Worm (Caenorhabditis elegans) whole organism, L4 larva: ENCODE measurements around the gene poml-1.

ENCODE experiments used
- F26F4.8 ChIP-seq: fragments of 200-800 bp; sonication (Bioruptor generic); conservative IDR thresholded peaks from 2 replicates; pipeline ENCODE4 v1.3.6; 2022; ENCODE audit warnings: missing genetic modification characterization, missing compliant biosample characterization
- T26A8.4 ChIP-seq: fragments of 200-800 bp; sonication (Bioruptor generic); IDR thresholded peaks from 2 replicates; pipeline ENCODE4 v1.3.6; 2022; ENCODE audit warnings: missing genetic modification characterization, missing compliant biosample characterization
- ZK546.5 ChIP-seq, 2 experiments: sonication (generic microtip); optimal IDR thresholded peaks; 2 replicates each; lab custom pipeline; 2017; ENCODE audit warnings: missing biosample characterization in 2 of 2, missing genetic modification characterization in 2 of 2
- ama-1 ChIP-seq: fragments of 150-350 bp; optimal IDR thresholded peaks from 2 replicates; lab custom pipeline; 2014; ENCODE audit warnings: inconsistent platforms, mixed read lengths
- attf-4 ChIP-seq: sonication (generic microtip); optimal IDR thresholded peaks from 3 replicates; lab custom pipeline; 2017; ENCODE audit warnings: missing biosample characterization, missing genetic modification characterization
- ceh-20 ChIP-seq: fragments of 200-800 bp; sonication (Bioruptor generic); IDR thresholded peaks from 2 replicates; pipeline ENCODE4 v1.3.6; 2022; ENCODE audit warnings: missing genetic modification reagents, missing genetic modification characterization, missing compliant biosample characterization
- ceh-28 ChIP-seq: fragments of 150-350 bp; optimal IDR thresholded peaks from 2 replicates; lab custom pipeline; 2014; ENCODE audit warnings: missing biosample characterization, missing genetic modification reagents, missing genetic modification characterization
- ceh-32 ChIP-seq: sonication (generic microtip); optimal IDR thresholded peaks from 2 replicates; lab custom pipeline; 2016; ENCODE audit warnings: mild to moderate bottlenecking, missing genetic modification characterization, missing compliant biosample characterization; ENCODE audit not compliant: poor library complexity
- ceh-62 ChIP-seq: sonication (generic microtip); optimal IDR thresholded peaks from 2 replicates; lab custom pipeline; 2017; ENCODE audit warnings: missing biosample characterization, missing genetic modification characterization
- ces-1 ChIP-seq: fragments of 150-350 bp; sonication (generic microtip); optimal IDR thresholded peaks from 4 replicates; lab custom pipeline; 2014; ENCODE audit warnings: missing biosample characterization, missing genetic modification reagents, missing genetic modification characterization
- daf-8 ChIP-seq: fragments of 200-800 bp; sonication (Bioruptor generic); IDR thresholded peaks from 2 replicates; pipeline ENCODE4 v1.3.6; 2022; ENCODE audit warnings: missing genetic modification characterization, missing compliant biosample characterization
- dmd-8 ChIP-seq: fragments of 200-800 bp; sonication (Bioruptor generic); IDR thresholded peaks from 2 replicates; pipeline ENCODE4 v1.3.6; 2022; ENCODE audit warnings: missing genetic modification characterization, missing compliant biosample characterization
- dmd-9 ChIP-seq: fragments of 200-800 bp; sonication (Bioruptor generic); IDR thresholded peaks from 2 replicates; pipeline ENCODE4 v1.3.6; 2022; ENCODE audit warnings: missing genetic modification reagents, missing genetic modification characterization, missing compliant biosample characterization
- dpl-1 ChIP-seq: fragments of 150-350 bp; optimal IDR thresholded peaks from 2 replicates; lab custom pipeline; 2014; ENCODE audit warnings: missing biosample characterization, missing genetic modification reagents, missing genetic modification characterization
- duxl-1 ChIP-seq: sonication (generic microtip); optimal IDR thresholded peaks from 2 replicates; lab custom pipeline; 2016; ENCODE audit warnings: mild to moderate bottlenecking, missing genetic modification characterization, moderate library complexity, missing compliant biosample characterization; ENCODE audit not compliant: poor library complexity
- egl-43 ChIP-seq: fragments of 200-800 bp; sonication (Bioruptor generic); IDR thresholded peaks from 2 replicates; pipeline ENCODE4 v1.3.6; 2022; ENCODE audit warnings: missing genetic modification reagents, missing genetic modification characterization, missing compliant biosample characterization
- gei-8 ChIP-seq: fragments of 200-800 bp; sonication (Bioruptor generic); optimal IDR thresholded peaks from 2 replicates; lab custom pipeline; 2018; ENCODE audit warnings: mild to moderate bottlenecking, missing genetic modification characterization, missing compliant biosample characterization
- hlh-30 ChIP-seq: sonication (generic microtip); optimal IDR thresholded peaks from 2 replicates; lab custom pipeline; 2017; ENCODE audit warnings: antibody characterized with exemption, mild to moderate bottlenecking, missing genetic modification characterization, missing compliant biosample characterization; ENCODE audit not compliant: insufficient read depth
- jun-1 ChIP-seq: fragments of 150-350 bp; optimal IDR thresholded peaks from 2 replicates; lab custom pipeline; 2014; ENCODE audit warnings: missing biosample characterization, missing genetic modification reagents, missing genetic modification characterization
- lin-13 ChIP-seq: fragments of 150-350 bp; optimal IDR thresholded peaks from 2 replicates; lab custom pipeline; 2014; ENCODE audit warnings: missing biosample characterization, missing genetic modification reagents, missing genetic modification characterization
- lin-15B ChIP-seq: fragments of 150-350 bp; sonication (generic microtip); optimal IDR thresholded peaks from 3 replicates; lab custom pipeline; 2014; ENCODE audit warnings: missing biosample characterization, missing genetic modification characterization
- lin-38 ChIP-seq: fragments of 200-800 bp; sonication (Bioruptor generic); IDR thresholded peaks from 2 replicates; pipeline ENCODE4 v1.3.6; 2022; ENCODE audit warnings: missing genetic modification reagents, missing genetic modification characterization, missing compliant biosample characterization
- lin-39 ChIP-seq: fragments of 150-350 bp; optimal IDR thresholded peaks from 2 replicates; lab custom pipeline; 2014; ENCODE audit warnings: missing biosample characterization, missing genetic modification reagents, missing genetic modification characterization
- lir-3 ChIP-seq: sonication (generic microtip); optimal IDR thresholded peaks from 2 replicates; lab custom pipeline; 2016; ENCODE audit warnings: mild to moderate bottlenecking, missing genetic modification characterization, missing compliant biosample characterization
- lsy-2 ChIP-seq, 2 experiments: fragments of 150-350 bp in 1 of 2; sonication (generic microtip) in 1 of 2; optimal IDR thresholded peaks; 2 replicates each; lab custom pipeline; 2014 to 2017; ENCODE audit warnings: missing biosample characterization in 2 of 2, missing genetic modification characterization in 2 of 2
- madf-5 ChIP-seq, 2 experiments: fragments of 200-800 bp; sonication (Bioruptor generic); IDR thresholded peaks; 2 replicates each; pipeline ENCODE4 v1.3.6; 2022; ENCODE audit warnings: missing compliant biosample characterization in 2 of 2, missing genetic modification characterization in 2 of 2
- mdl-1 ChIP-seq, 2 experiments: fragments of 150-350 bp in 1 of 2; sonication (generic microtip) in 1 of 2; optimal IDR thresholded peaks; 2 replicates each; lab custom pipeline; 2014 to 2017; ENCODE audit warnings: missing biosample characterization in 2 of 2, missing genetic modification characterization in 2 of 2
- mep-1 ChIP-seq: fragments of 150-350 bp; sonication (generic microtip); optimal IDR thresholded peaks from 3 replicates; lab custom pipeline; 2014; ENCODE audit warnings: missing biosample characterization, missing genetic modification characterization
- mes-2 ChIP-seq: sonication (generic microtip); optimal IDR thresholded peaks from 2 replicates; lab custom pipeline; 2016; ENCODE audit warnings: missing genotype, mild to moderate bottlenecking, missing genetic modification characterization, missing compliant biosample characterization; ENCODE audit not compliant: poor library complexity, severe bottlenecking
- mxl-2 ChIP-seq: fragments of 200-800 bp; sonication (Bioruptor generic); conservative IDR thresholded peaks from 2 replicates; pipeline ENCODE4 v1.3.6; 2022; ENCODE audit warnings: missing genetic modification reagents, missing genetic modification characterization, missing compliant biosample characterization
- nhr-11 ChIP-seq: fragments of 150-350 bp; optimal IDR thresholded peaks from 2 replicates; lab custom pipeline; 2014; ENCODE audit warnings: missing biosample characterization, missing genetic modification characterization
- nhr-111 ChIP-seq: fragments of 200-800 bp; sonication (Bioruptor generic); optimal IDR thresholded peaks from 2 replicates; lab custom pipeline; 2018; ENCODE audit warnings: mild to moderate bottlenecking, missing genetic modification characterization, missing compliant biosample characterization
- nhr-28 ChIP-seq: fragments of 150-350 bp; optimal IDR thresholded peaks from 2 replicates; lab custom pipeline; 2014; ENCODE audit warnings: missing biosample characterization, missing genetic modification characterization
- nhr-41 ChIP-seq: fragments of 200-800 bp; sonication (Bioruptor generic); IDR thresholded peaks from 2 replicates; pipeline ENCODE4 v1.3.6; 2022; ENCODE audit warnings: missing genetic modification reagents, missing genetic modification characterization, missing compliant biosample characterization
- nhr-6 ChIP-seq: fragments of 150-350 bp; optimal IDR thresholded peaks from 2 replicates; lab custom pipeline; 2014; ENCODE audit warnings: missing biosample characterization, missing genetic modification characterization
- nhr-77 ChIP-seq: fragments of 150-350 bp; optimal IDR thresholded peaks from 2 replicates; lab custom pipeline; 2014; ENCODE audit warnings: missing biosample characterization, missing genetic modification characterization
- rbr-2 ChIP-seq: sonication (generic microtip); optimal IDR thresholded peaks from 2 replicates; lab custom pipeline; 2016; ENCODE audit warnings: missing genotype, missing genetic modification characterization, missing compliant biosample characterization
- set-16 ChIP-seq: fragments of 200-800 bp; sonication (Bioruptor generic); IDR thresholded peaks from 2 replicates; pipeline ENCODE4 v1.3.6; 2022; ENCODE audit warnings: missing genetic modification reagents, missing genetic modification characterization, missing compliant biosample characterization
- snpc-1.2 ChIP-seq: fragments of 200-800 bp; sonication (Bioruptor generic); IDR thresholded peaks from 2 replicates; pipeline ENCODE4 v1.3.6; 2022; ENCODE audit warnings: missing genetic modification reagents, missing genetic modification characterization, missing compliant biosample characterization
- snpc-4 ChIP-seq: fragments of 150-350 bp; optimal IDR thresholded peaks from 2 replicates; lab custom pipeline; 2014; ENCODE audit warnings: missing biosample characterization, missing genetic modification characterization
- spr-3 ChIP-seq: fragments of 200-800 bp; sonication (Bioruptor generic); optimal IDR thresholded peaks from 2 replicates; lab custom pipeline; 2018; ENCODE audit warnings: mild to moderate bottlenecking, missing genetic modification characterization, missing compliant biosample characterization
- tag-97 ChIP-seq: fragments of 200-800 bp; sonication (Bioruptor generic); IDR thresholded peaks from 2 replicates; pipeline ENCODE4 v1.3.6; 2022; ENCODE audit warnings: missing genetic modification characterization, missing compliant biosample characterization
- tra-1 ChIP-seq: fragments of 200-800 bp; sonication (Bioruptor generic); IDR thresholded peaks from 2 replicates; pipeline ENCODE4 v1.3.6; 2022; ENCODE audit warnings: missing genetic modification reagents, missing genetic modification characterization, missing compliant biosample characterization
- unc-39 ChIP-seq: sonication (generic microtip); optimal IDR thresholded peaks from 2 replicates; lab custom pipeline; 2017; ENCODE audit warnings: missing biosample characterization, missing genetic modification characterization
- zip-2 ChIP-seq: fragments of 150-350 bp; optimal IDR thresholded peaks from 2 replicates; lab custom pipeline; 2014; ENCODE audit warnings: missing biosample characterization, missing genetic modification characterization
- ztf-11 ChIP-seq: fragments of 150-350 bp; optimal IDR thresholded peaks from 2 replicates; lab custom pipeline; 2014; ENCODE audit warnings: missing biosample characterization, missing genetic modification characterization
- ztf-7 ChIP-seq: fragments of 150-350 bp; optimal IDR thresholded peaks from 2 replicates; lab custom pipeline; 2014; ENCODE audit warnings: missing biosample characterization, missing genetic modification characterization

poml-1 gene

ce11 chrX:13767282-13767681, 44.6 kb upstream of the poml-1 start (continued):
- TF ChIP-seq lir-3 = no peak
- no peak for TF ChIP-seq mep-1
- no peak for TF ChIP-seq madf-5 (GFP tag; IDR thresholded peaks at IDR 0.05; lab: Robert Waterston, UW)
- no peak for TF ChIP-seq daf-8 (GFP tag; lab: Robert Waterston, UW)
- peak; percentile 47 for TF ChIP-seq nhr-28
- TF ChIP-seq nhr-6 (tag; lab: Kevin White, UChicago) = no peak
- no peak for TF ChIP-seq duxl-1 (tag; lab: Kevin White, UChicago)
- no peak for TF ChIP-seq set-16
- no peak for TF ChIP-seq snpc-1.2 (GFP tag; lab: Robert Waterston, UW)
- no peak for TF ChIP-seq lin-38 (GFP tag; lab: Robert Waterston, UW)
- TF ChIP-seq dmd-9 = no peak
- TF ChIP-seq ztf-11 (tag; lab: Kevin White, UChicago) = no peak
- no peak for TF ChIP-seq mxl-2 (GFP tag; lab: Robert Waterston, UW)
- no peak for TF ChIP-seq mes-2
- TF ChIP-seq attf-4 (tag; lab: Kevin White, UChicago) = no peak
- TF ChIP-seq ceh-32 (tag; lab: Kevin White, UChicago) = no peak
- no peak for TF ChIP-seq ceh-62 (tag; lab: Kevin White, UChicago)
- TF ChIP-seq dpl-1 (GFP tag; lab: Kevin White, UChicago) = no peak
- TF ChIP-seq egl-43 (GFP tag; lab: Robert Waterston, UW) = no peak
- no peak for TF ChIP-seq ces-1 (GFP tag; lab: Kevin White, UChicago)
- TF ChIP-seq ztf-7 (tag; lab: Kevin White, UChicago) = no peak
- no peak for TF ChIP-seq ZK546.5 (tag; optimal IDR thresholded peaks at IDR 0.05; lab: Kevin White, UChicago)
- no peak for TF ChIP-seq ceh-20 (GFP tag; lab: Robert Waterston, UW)
- TF ChIP-seq ama-1 = no peak
- no peak for TF ChIP-seq lin-13 (GFP tag; lab: Kevin White, UChicago)
- TF ChIP-seq rbr-2 (tag; lab: Kevin White, UChicago) = no peak
- TF ChIP-seq nhr-11 (tag; lab: Kevin White, UChicago) = no peak
- no peak for TF ChIP-seq dmd-8 (GFP tag; lab: Robert Waterston, UW)
- TF ChIP-seq nhr-77 (tag; lab: Kevin White, UChicago) = peak; percentile 40
- peak in 1 of 2 experiments; percentile 6 for TF ChIP-seq mdl-1 (tag; optimal IDR thresholded peaks at IDR 0.05; lab: Kevin White, UChicago)
- no peak for TF ChIP-seq lin-39 (tag; lab: Kevin White, UChicago)
- no peak for TF ChIP-seq lin-15B (tag; lab: Kevin White, UChicago)
- TF ChIP-seq unc-39 (tag; lab: Kevin White, UChicago) = no peak
- TF ChIP-seq nhr-111 (GFP tag; lab: Kevin White, UChicago) = no peak
- TF ChIP-seq lsy-2 (tag; optimal IDR thresholded peaks at IDR 0.05; lab: Kevin White, UChicago) = no peak
- TF ChIP-seq tra-1 (GFP tag; lab: Robert Waterston, UW) = 0 out of 2 replicates have a peak, but pooled peaks have one; percentile 70
- no peak for TF ChIP-seq spr-3 (GFP tag; lab: Kevin White, UChicago)
- no peak for TF ChIP-seq tag-97 (GFP tag; lab: Robert Waterston, UW)
- TF ChIP-seq gei-8 (GFP tag; lab: Kevin White, UChicago) = no peak
- no peak for TF ChIP-seq F26F4.8 (GFP tag; lab: Robert Waterston, UW)
- TF ChIP-seq jun-1 (tag; lab: Kevin White, UChicago) = no peak
- TF ChIP-seq snpc-4 (tag; lab: Kevin White, UChicago) = no peak
- no peak for TF ChIP-seq hlh-30 (tag; lab: Kevin White, UChicago)
- TF ChIP-seq zip-2 = no peak
- no peak for TF ChIP-seq nhr-41 (GFP tag; lab: Robert Waterston, UW)
- no peak for TF ChIP-seq ceh-28 (tag; lab: Kevin White, UChicago)
- no peak for TF ChIP-seq T26A8.4 (GFP tag; lab: Robert Waterston, UW)
